Worm (Caenorhabditis elegans) whole organism, L4 larva: ENCODE measurements around the gene Y45F10C.4.

Experiments used
- F10B5.3 ChIP-seq: sonication (generic microtip); optimal IDR thresholded peaks from 2 replicates; lab custom pipeline; 2016; ENCODE audit warnings: mild to moderate bottlenecking, missing genetic modification characterization, missing compliant biosample characterization
- F44E2.7 ChIP-seq: fragments of 200-800 bp; sonication (Bioruptor generic); IDR thresholded peaks from 2 replicates; pipeline ENCODE4 v2.1.2; 2022; ENCODE audit warnings: missing genetic modification characterization, missing compliant biosample characterization
- T26A8.4 ChIP-seq: fragments of 200-800 bp; sonication (Bioruptor generic); IDR thresholded peaks from 2 replicates; pipeline ENCODE4 v1.3.6; 2022; ENCODE audit warnings: missing genetic modification characterization, missing compliant biosample characterization
- Y48G9A.11 ChIP-seq: fragments of 200-800 bp; sonication (Bioruptor generic); IDR thresholded peaks from 2 replicates; pipeline ENCODE4 v1.3.6; 2022; ENCODE audit warnings: missing genetic modification reagents, missing genetic modification characterization, missing compliant biosample characterization
- Y5F2A.4 ChIP-seq: fragments of 200-800 bp; sonication (Bioruptor generic); optimal IDR thresholded peaks from 2 replicates; lab custom pipeline; 2018; ENCODE audit warnings: mild to moderate bottlenecking, missing genetic modification characterization, missing compliant biosample characterization
- ZK337.2 ChIP-seq: fragments of 200-800 bp; sonication (Bioruptor generic); IDR thresholded peaks from 2 replicates; pipeline ENCODE4 v1.3.6; 2022; ENCODE audit warnings: missing genetic modification reagents, missing genetic modification characterization, missing compliant biosample characterization
- ZK546.5 ChIP-seq, 2 experiments: sonication (generic microtip); optimal IDR thresholded peaks; 2 replicates each; lab custom pipeline; 2017; ENCODE audit warnings: missing biosample characterization in 2 of 2, missing genetic modification characterization in 2 of 2
- aha-1 ChIP-seq: fragments of 150-350 bp; peaks from one replicate; lab custom pipeline; 2014; ENCODE audit warnings: missing biosample characterization, missing genetic modification characterization
- aly-2 ChIP-seq: sonication (generic microtip); optimal IDR thresholded peaks from 2 replicates; lab custom pipeline; 2018; ENCODE audit warnings: missing biosample characterization, missing genetic modification characterization
- ama-1 ChIP-seq: fragments of 150-350 bp; optimal IDR thresholded peaks from 2 replicates; lab custom pipeline; 2014; ENCODE audit warnings: inconsistent platforms, mixed read lengths
- ceh-20 ChIP-seq: fragments of 200-800 bp; sonication (Bioruptor generic); IDR thresholded peaks from 2 replicates; pipeline ENCODE4 v1.3.6; 2022; ENCODE audit warnings: missing genetic modification reagents, missing genetic modification characterization, missing compliant biosample characterization
- ceh-28 ChIP-seq: fragments of 150-350 bp; optimal IDR thresholded peaks from 2 replicates; lab custom pipeline; 2014; ENCODE audit warnings: missing biosample characterization, missing genetic modification reagents, missing genetic modification characterization
- ces-1 ChIP-seq: fragments of 150-350 bp; sonication (generic microtip); optimal IDR thresholded peaks from 4 replicates; lab custom pipeline; 2014; ENCODE audit warnings: missing biosample characterization, missing genetic modification reagents, missing genetic modification characterization
- ctbp-1 ChIP-seq: fragments of 200-800 bp; sonication (Bioruptor generic); IDR thresholded peaks from 2 replicates; pipeline ENCODE4 v1.3.6; 2022; ENCODE audit warnings: missing genetic modification reagents, missing genetic modification characterization, missing compliant biosample characterization
- daf-12 ChIP-seq: fragments of 150-350 bp; optimal IDR thresholded peaks from 2 replicates; lab custom pipeline; 2014; ENCODE audit warnings: missing biosample characterization, missing genetic modification reagents, missing genetic modification characterization
- daf-8 ChIP-seq: fragments of 200-800 bp; sonication (Bioruptor generic); IDR thresholded peaks from 2 replicates; pipeline ENCODE4 v1.3.6; 2022; ENCODE audit warnings: missing genetic modification characterization, missing compliant biosample characterization
- dmd-6 ChIP-seq: fragments of 200-800 bp; sonication (Bioruptor generic); IDR thresholded peaks from 2 replicates; pipeline ENCODE4 v1.3.6; 2022; ENCODE audit warnings: missing genetic modification reagents, missing genetic modification characterization, missing compliant biosample characterization
- dmd-9 ChIP-seq: fragments of 200-800 bp; sonication (Bioruptor generic); IDR thresholded peaks from 2 replicates; pipeline ENCODE4 v1.3.6; 2022; ENCODE audit warnings: missing genetic modification reagents, missing genetic modification characterization, missing compliant biosample characterization
- egl-27 ChIP-seq: sonication (generic microtip); optimal IDR thresholded peaks from 3 replicates; lab custom pipeline; 2017; ENCODE audit warnings: missing biosample characterization, missing genetic modification reagents, missing genetic modification characterization
- egl-43 ChIP-seq: fragments of 200-800 bp; sonication (Bioruptor generic); IDR thresholded peaks from 2 replicates; pipeline ENCODE4 v1.3.6; 2022; ENCODE audit warnings: missing genetic modification reagents, missing genetic modification characterization, missing compliant biosample characterization
- fkh-10 ChIP-seq: fragments of 150-350 bp; optimal IDR thresholded peaks from 2 replicates; lab custom pipeline; 2014; ENCODE audit warnings: missing biosample characterization, missing genetic modification reagents, missing genetic modification characterization
- gei-8 ChIP-seq: fragments of 200-800 bp; sonication (Bioruptor generic); optimal IDR thresholded peaks from 2 replicates; lab custom pipeline; 2018; ENCODE audit warnings: mild to moderate bottlenecking, missing genetic modification characterization, missing compliant biosample characterization
- hlh-11 ChIP-seq: fragments of 200-800 bp; sonication (Bioruptor generic); optimal IDR thresholded peaks from 2 replicates; lab custom pipeline; 2018; ENCODE audit warnings: mild to moderate bottlenecking, missing genetic modification characterization, missing compliant biosample characterization
- hlh-30 ChIP-seq: sonication (generic microtip); optimal IDR thresholded peaks from 2 replicates; lab custom pipeline; 2017; ENCODE audit warnings: antibody characterized with exemption, mild to moderate bottlenecking, missing genetic modification characterization, missing compliant biosample characterization; ENCODE audit not compliant: insufficient read depth
- hmg-1.1 ChIP-seq: fragments of 200-800 bp; sonication (Bioruptor generic); IDR thresholded peaks from 2 replicates; pipeline ENCODE4 v1.3.6; 2022; ENCODE audit warnings: missing genetic modification reagents, missing genetic modification characterization, missing compliant biosample characterization
- jun-1 ChIP-seq: fragments of 150-350 bp; optimal IDR thresholded peaks from 2 replicates; lab custom pipeline; 2014; ENCODE audit warnings: missing biosample characterization, missing genetic modification reagents, missing genetic modification characterization
- lsy-2 ChIP-seq, 2 experiments: fragments of 150-350 bp in 1 of 2; sonication (generic microtip) in 1 of 2; optimal IDR thresholded peaks; 2 replicates each; lab custom pipeline; 2014 to 2017; ENCODE audit warnings: missing biosample characterization in 2 of 2, missing genetic modification characterization in 2 of 2
- madf-9 ChIP-seq: fragments of 200-800 bp; sonication (Bioruptor generic); conservative IDR thresholded peaks from 2 replicates; pipeline ENCODE4 v1.3.6; 2022; ENCODE audit warnings: missing genetic modification reagents, missing genetic modification characterization, missing compliant biosample characterization
- mdl-1 ChIP-seq, 2 experiments: fragments of 150-350 bp in 1 of 2; sonication (generic microtip) in 1 of 2; optimal IDR thresholded peaks; 2 replicates each; lab custom pipeline; 2014 to 2017; ENCODE audit warnings: missing biosample characterization in 2 of 2, missing genetic modification characterization in 2 of 2
- mdt-29 ChIP-seq: fragments of 200-800 bp; sonication (Bioruptor generic); IDR thresholded peaks from 2 replicates; pipeline ENCODE4 v1.3.6; 2022; ENCODE audit warnings: missing genetic modification reagents, missing genetic modification characterization, missing compliant biosample characterization
- mep-1 ChIP-seq: fragments of 150-350 bp; sonication (generic microtip); optimal IDR thresholded peaks from 3 replicates; lab custom pipeline; 2014; ENCODE audit warnings: missing biosample characterization, missing genetic modification characterization
- mxl-3 ChIP-seq: fragments of 200-800 bp; sonication (Bioruptor generic); optimal IDR thresholded peaks from 2 replicates; lab custom pipeline; 2018; ENCODE audit warnings: mild to moderate bottlenecking, missing genetic modification characterization, missing compliant biosample characterization
- nhr-10 ChIP-seq: fragments of 150-350 bp; optimal IDR thresholded peaks from 2 replicates; lab custom pipeline; 2014; ENCODE audit warnings: missing biosample characterization, missing genetic modification characterization
- nhr-111 ChIP-seq: fragments of 200-800 bp; sonication (Bioruptor generic); optimal IDR thresholded peaks from 2 replicates; lab custom pipeline; 2018; ENCODE audit warnings: mild to moderate bottlenecking, missing genetic modification characterization, missing compliant biosample characterization
- nhr-25 ChIP-seq: sonication (generic microtip); optimal IDR thresholded peaks from 2 replicates; lab custom pipeline; 2017; ENCODE audit warnings: missing genetic modification characterization, mild to moderate bottlenecking, missing compliant biosample characterization, antibody characterized with exemption, moderate library complexity, borderline replicate concordance; ENCODE audit not compliant: insufficient read depth
- nhr-41 ChIP-seq: fragments of 200-800 bp; sonication (Bioruptor generic); IDR thresholded peaks from 2 replicates; pipeline ENCODE4 v1.3.6; 2022; ENCODE audit warnings: missing genetic modification reagents, missing genetic modification characterization, missing compliant biosample characterization
- nhr-42 ChIP-seq: fragments of 200-800 bp; sonication (Bioruptor generic); IDR thresholded peaks from 2 replicates; pipeline ENCODE4 v1.3.6; 2022; ENCODE audit warnings: missing genetic modification characterization, missing compliant biosample characterization
- pqm-1 ChIP-seq: sonication (generic microtip); optimal IDR thresholded peaks from 2 replicates; lab custom pipeline; 2017; ENCODE audit warnings: missing biosample characterization, missing genetic modification characterization
- saeg-2 ChIP-seq: fragments of 200-800 bp; sonication (Bioruptor generic); IDR thresholded peaks from 2 replicates; pipeline ENCODE4 v1.3.6; 2022; ENCODE audit warnings: missing genetic modification reagents, missing genetic modification characterization, missing compliant biosample characterization
- skn-1 ChIP-seq: fragments of 150-350 bp; optimal IDR thresholded peaks from 2 replicates; lab custom pipeline; 2014; ENCODE audit warnings: missing biosample characterization, missing genetic modification characterization
- spr-1 ChIP-seq: sonication (generic microtip); optimal IDR thresholded peaks from 2 replicates; lab custom pipeline; 2016; ENCODE audit warnings: mild to moderate bottlenecking, missing genetic modification characterization, missing compliant biosample characterization
- spr-3 ChIP-seq: fragments of 200-800 bp; sonication (Bioruptor generic); optimal IDR thresholded peaks from 2 replicates; lab custom pipeline; 2018; ENCODE audit warnings: mild to moderate bottlenecking, missing genetic modification characterization, missing compliant biosample characterization
- tra-1 ChIP-seq: fragments of 200-800 bp; sonication (Bioruptor generic); IDR thresholded peaks from 2 replicates; pipeline ENCODE4 v1.3.6; 2022; ENCODE audit warnings: missing genetic modification reagents, missing genetic modification characterization, missing compliant biosample characterization
- unc-39 ChIP-seq: sonication (generic microtip); optimal IDR thresholded peaks from 2 replicates; lab custom pipeline; 2017; ENCODE audit warnings: missing biosample characterization, missing genetic modification characterization
- unc-62 ChIP-seq, 3 experiments: fragments of 150-350 bp in 1 of 3; sonication (generic microtip); optimal IDR thresholded peaks in 2 of 3; peaks in 1 of 3; 1 replicate in 1 of 3; 2 replicates in 2 of 3; lab custom pipeline; 2014 to 2017; ENCODE audit warnings: missing biosample characterization in 3 of 3, missing genetic modification characterization in 3 of 3, missing genetic modification reagents in 3 of 3, missing genotype in 1 of 3
- zfp-2 ChIP-seq: sonication (generic microtip); optimal IDR thresholded peaks from 2 replicates; lab custom pipeline; 2016; ENCODE audit warnings: mild to moderate bottlenecking, missing genetic modification characterization, missing compliant biosample characterization
- ztf-11 ChIP-seq: fragments of 150-350 bp; optimal IDR thresholded peaks from 2 replicates; lab custom pipeline; 2014; ENCODE audit warnings: missing biosample characterization, missing genetic modification characterization

Gene Y45F10C.4

ce11 chrIV:13696900-13697299 is 32.9 kb upstream of the Y45F10C.4 start:
- TF ChIP-seq aha-1 (tag; lab: Kevin White, UChicago): peak; percentile 72
- peak in 1 of 2 experiments; percentile 61 for TF ChIP-seq unc-62 (GFP tag; optimal IDR thresholded peaks at IDR 0.05 in 1 of 2; lab: Kevin White, UChicago)
- TF ChIP-seq unc-62 (tag; optimal IDR thresholded peaks at IDR 0.05; lab: Kevin White, UChicago): no peak
- TF ChIP-seq Y48G9A.11 (GFP tag; lab: Robert Waterston, UW): no peak
- no peak for TF ChIP-seq ztf-11
- TF ChIP-seq, all 104 proteins: peak for 2

ce11 chrIV:13695720-13696364 is 31.9 kb upstream of the Y45F10C.4 start:
- TF ChIP-seq nhr-111 (GFP tag; lab: Kevin White, UChicago) (no peak), zfp-2 (no peak), dmd-6 (GFP tag; lab: Robert Waterston, UW) (no peak), T26A8.4 (GFP tag; lab: Robert Waterston, UW) (no peak), nhr-42 (GFP tag; lab: Robert Waterston, UW) (no peak), mxl-3 (GFP tag; lab: Kevin White, UChicago) (no peak), hlh-30 (peak; percentile 8), ceh-20 (GFP tag; lab: Robert Waterston, UW) (peak; percentile 95), pqm-1 (no peak), gei-8 (no peak), spr-1 (tag; lab: Kevin White, UChicago) (no peak), lsy-2 (tag; optimal IDR thresholded peaks at IDR 0.05; lab: Kevin White, UChicago) (no peak), unc-39 (tag; lab: Kevin White, UChicago) (no peak), F44E2.7 (no peak), ceh-28 (no peak), aly-2 (tag; lab: Kevin White, UChicago) (no peak), egl-27 (tag; lab: Kevin White, UChicago) (no peak), saeg-2 (GFP tag; lab: Robert Waterston, UW) (no peak), dmd-9 (GFP tag; lab: Robert Waterston, UW) (no peak), mdt-29 (GFP tag; lab: Robert Waterston, UW) (no peak), nhr-25 (tag; lab: Kevin White, UChicago) (no peak), ZK337.2 (no peak), egl-43 (GFP tag; lab: Robert Waterston, UW) (no peak), hmg-1.1 (GFP tag; lab: Robert Waterston, UW) (0 out of 2 replicates have a peak, but pooled peaks have one; percentile 21), hlh-11 (tag; lab: Kevin White, UChicago) (peak; percentile 10), jun-1 (tag; lab: Kevin White, UChicago) (no peak), unc-62 (GFP tag; optimal IDR thresholded peaks at IDR 0.05 in 1 of 2; lab: Kevin White, UChicago) (peak in 1 of 2 experiments; percentile 100), unc-62 (tag; optimal IDR thresholded peaks at IDR 0.05; lab: Kevin White, UChicago) (peak; percentile 82), ctbp-1 (GFP tag; lab: Robert Waterston, UW) (no peak), ces-1 (GFP tag; lab: Kevin White, UChicago) (no peak), fkh-10 (GFP tag; lab: Kevin White, UChicago) (no peak), madf-9 (GFP tag; lab: Robert Waterston, UW) (no peak), spr-3 (GFP tag; lab: Kevin White, UChicago) (no peak), mep-1 (tag; lab: Kevin White, UChicago) (no peak), Y5F2A.4 (GFP tag; lab: Kevin White, UChicago) (no peak), ztf-11 (no peak), ZK546.5 (tag; optimal IDR thresholded peaks at IDR 0.05; lab: Kevin White, UChicago) (no peak), F10B5.3 (no peak), daf-8 (GFP tag; lab: Robert Waterston, UW) (no peak), mdl-1 (tag; optimal IDR thresholded peaks at IDR 0.05; lab: Kevin White, UChicago) (no peak), skn-1 (tag; lab: Kevin White, UChicago) (no peak), tra-1 (GFP tag; lab: Robert Waterston, UW) (peak; percentile 37; the same call in 1 of the 2 replicates), aha-1 (tag; lab: Kevin White, UChicago) (no peak), nhr-10 (no peak), ama-1 (lab: Kevin White, UChicago) (no peak), daf-12 (tag; lab: Kevin White, UChicago) (no peak), nhr-41 (GFP tag; lab: Robert Waterston, UW) (no peak)
